Worm (Caenorhabditis elegans) whole organism, L3 larva: ENCODE data around the gene fbxa-128.
A peak's percentile ranks its signal among the peaks of the same experiment; 100 is the strongest.

ENCODE experiments used
- ZK546.5 ChIP-seq: sonication (generic microtip); optimal IDR thresholded peaks from 2 replicates; lab custom pipeline; 2017; ENCODE audit warnings: missing biosample characterization, missing genetic modification characterization
- aly-2 ChIP-seq: fragments of 150-350 bp; optimal IDR thresholded peaks from 2 replicates; lab custom pipeline; 2014; ENCODE audit warnings: missing biosample characterization, missing genetic modification characterization
- ceh-16 ChIP-seq: sonication (generic microtip); optimal IDR thresholded peaks from 2 replicates; lab custom pipeline; 2017; ENCODE audit warnings: missing biosample characterization, missing genetic modification characterization
- ceh-82 ChIP-seq: fragments of 150-350 bp; optimal IDR thresholded peaks from 2 replicates; lab custom pipeline; 2014; ENCODE audit warnings: missing biosample characterization, missing genetic modification characterization
- ceh-9 ChIP-seq: sonication (generic microtip); optimal IDR thresholded peaks from 2 replicates; lab custom pipeline; 2018; ENCODE audit warnings: missing biosample characterization, missing genetic modification characterization
- egl-27 ChIP-seq: sonication (generic microtip); optimal IDR thresholded peaks from 4 replicates; lab custom pipeline; 2017; ENCODE audit warnings: missing biosample characterization, missing genetic modification reagents, missing genetic modification characterization
- elt-1 ChIP-seq: fragments of 150-350 bp; optimal IDR thresholded peaks from 2 replicates; lab custom pipeline; 2014; ENCODE audit warnings: missing biosample characterization, missing genetic modification characterization
- elt-2 ChIP-seq: sonication (generic microtip); optimal IDR thresholded peaks from 2 replicates; lab custom pipeline; 2016; ENCODE audit warnings: missing genetic modification reagents, mild to moderate bottlenecking, missing genetic modification characterization, missing compliant biosample characterization
- hmg-11 ChIP-seq: sonication (generic microtip); optimal IDR thresholded peaks from 2 replicates; lab custom pipeline; 2016; ENCODE audit warnings: missing genetic modification characterization, missing compliant biosample characterization
- lin-15B ChIP-seq: fragments of 150-350 bp; optimal IDR thresholded peaks from 2 replicates; lab custom pipeline; 2014; ENCODE audit warnings: missing biosample characterization, missing genetic modification characterization
- lin-39 ChIP-seq: fragments of 150-350 bp; optimal IDR thresholded peaks from 2 replicates; lab custom pipeline; 2018; ENCODE audit warnings: missing biosample characterization, missing genetic modification reagents, missing genetic modification characterization
- lsy-12 ChIP-seq: sonication (generic microtip); optimal IDR thresholded peaks from 2 replicates; lab custom pipeline; 2016; ENCODE audit warnings: mild to moderate bottlenecking, missing genetic modification characterization, missing compliant biosample characterization
- mml-1 ChIP-seq: fragments of 150-350 bp; sonication (generic microtip); optimal IDR thresholded peaks from 3 replicates; lab custom pipeline; 2014; ENCODE audit warnings: missing biosample characterization, missing genetic modification characterization
- nfya-1 ChIP-seq: sonication (generic microtip); optimal IDR thresholded peaks from 2 replicates; lab custom pipeline; 2017; ENCODE audit warnings: missing genetic modification characterization, mild to moderate bottlenecking, missing compliant biosample characterization, antibody characterized with exemption, moderate library complexity; ENCODE audit not compliant: insufficient read depth
- nhr-23 ChIP-seq: fragments of 150-350 bp; optimal IDR thresholded peaks from 2 replicates; lab custom pipeline; 2014; ENCODE audit warnings: missing biosample characterization, missing genetic modification reagents, missing genetic modification characterization
- nhr-25 ChIP-seq: sonication (generic microtip); optimal IDR thresholded peaks from 2 replicates; lab custom pipeline; 2017; ENCODE audit warnings: missing biosample characterization, missing genetic modification characterization
- nhr-28 ChIP-seq: fragments of 150-350 bp; optimal IDR thresholded peaks from 2 replicates; lab custom pipeline; 2014; ENCODE audit warnings: missing biosample characterization, missing genetic modification characterization
- nhr-43 ChIP-seq: sonication (generic microtip); optimal IDR thresholded peaks from 2 replicates; lab custom pipeline; 2016; ENCODE audit warnings: mild to moderate bottlenecking, missing genetic modification characterization, missing compliant biosample characterization; ENCODE audit not compliant: poor library complexity, severe bottlenecking
- nhr-76 ChIP-seq: fragments of 150-350 bp; sonication (generic microtip); optimal IDR thresholded peaks from 5 replicates; lab custom pipeline; 2014; ENCODE audit warnings: missing biosample characterization, missing genetic modification characterization
- pqm-1 ChIP-seq: fragments of 150-350 bp; optimal IDR thresholded peaks from 2 replicates; lab custom pipeline; 2017; ENCODE audit warnings: missing biosample characterization, missing genetic modification characterization, inconsistent platforms
- unc-62 ChIP-seq: fragments of 150-350 bp; sonication (generic microtip); optimal IDR thresholded peaks from 4 replicates; lab custom pipeline; 2014; ENCODE audit warnings: missing biosample characterization, missing genetic modification reagents, missing genetic modification characterization
- zag-1 ChIP-seq: fragments of 150-350 bp; optimal IDR thresholded peaks from 2 replicates; lab custom pipeline; 2014; ENCODE audit warnings: missing biosample characterization, missing genetic modification characterization
- ztf-4 ChIP-seq: fragments of 150-350 bp; optimal IDR thresholded peaks from 2 replicates; lab custom pipeline; 2014; ENCODE audit warnings: missing biosample characterization, missing genetic modification characterization

The fbxa-128 gene

ce11 chrIII:11090112-11090648 lies 48.7 kb downstream of the fbxa-128 start (continued):
- TF ChIP-seq unc-62 (GFP tag; lab: Kevin White, UChicago), result no peak
- TF ChIP-seq nhr-28 (tag; lab: Kevin White, UChicago), result no peak
- peak; percentile 81 for TF ChIP-seq nhr-43 (tag; lab: Kevin White, UChicago)
- TF ChIP-seq egl-27 (tag; lab: Kevin White, UChicago), result no peak

DNA sequence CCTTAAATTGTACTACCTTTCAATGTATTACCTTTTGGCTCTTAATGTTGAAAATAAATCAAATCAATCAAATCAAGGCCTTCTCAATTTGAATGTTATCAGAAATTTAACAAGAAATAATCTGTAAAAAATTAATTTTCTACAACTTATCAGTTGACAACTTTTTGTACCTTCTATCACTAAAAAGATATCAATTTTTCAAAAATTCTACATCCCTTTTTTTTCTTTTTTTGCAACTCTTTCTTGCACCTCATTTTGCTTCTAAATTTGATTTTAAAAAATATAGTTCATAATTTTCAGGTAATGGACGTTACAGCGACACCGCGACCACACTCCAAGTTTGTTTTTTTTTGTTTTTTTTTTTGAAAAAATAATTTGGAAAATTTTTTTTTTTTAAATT lies 50.7 kb downstream of the fbxa-128 start, which contains the start of gene W09D6.5:
Gene W09D6.5 (plus strand): TSS at position 301 of the 400 bp plus-strand sequence.
- TF ChIP-seq ceh-9, result no peak

DNA sequence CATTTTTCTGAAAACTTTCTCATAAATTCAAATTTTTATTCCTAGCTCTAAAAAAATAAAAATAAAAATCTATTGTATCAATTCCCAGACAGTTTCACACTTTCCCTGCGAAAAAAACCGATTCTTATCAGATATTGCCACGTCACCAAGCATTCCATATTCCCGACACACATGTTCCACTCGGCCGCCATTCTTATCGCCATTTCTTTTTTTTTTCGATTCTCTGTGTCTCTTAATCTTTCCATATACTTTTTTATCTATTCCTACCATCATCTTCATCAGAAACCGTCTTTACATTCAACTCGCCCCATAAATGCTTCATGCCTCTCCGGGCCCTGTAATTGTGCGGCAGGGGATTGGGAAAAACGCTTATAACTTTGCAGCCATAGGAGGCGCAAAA lies 51.5 kb downstream of the fbxa-128 start:
- no peak for TF ChIP-seq ZK546.5 (tag; lab: Kevin White, UChicago)
- peak; percentile 17 for TF ChIP-seq hmg-11 (tag; lab: Kevin White, UChicago)
- TF ChIP-seq egl-27 (tag; lab: Kevin White, UChicago), result no peak
- no peak for TF ChIP-seq lin-39 (tag; lab: Kevin White, UChicago)
- no peak for TF ChIP-seq nhr-76 (tag; lab: Kevin White, UChicago)
- peak; percentile 37 for TF ChIP-seq nhr-23 (tag; lab: Kevin White, UChicago)
- no peak for TF ChIP-seq nhr-25 (tag; lab: Kevin White, UChicago)
- no peak for TF ChIP-seq ceh-82 (tag; lab: Kevin White, UChicago)
- TF ChIP-seq lin-15B (tag; lab: Kevin White, UChicago), result no peak
- TF ChIP-seq zag-1 (tag; lab: Kevin White, UChicago), result no peak
- TF ChIP-seq elt-1 (tag; lab: Kevin White, UChicago), result peak; percentile 61
- TF ChIP-seq mml-1, result no peak
- TF ChIP-seq pqm-1 (tag; lab: Kevin White, UChicago), result peak; percentile 17
- TF ChIP-seq unc-62 (GFP tag; lab: Kevin White, UChicago), result no peak
- no peak for TF ChIP-seq nfya-1 (tag; lab: Kevin White, UChicago)
- peak; percentile 92 for TF ChIP-seq elt-2 (tag; lab: Kevin White, UChicago)
- no peak for TF ChIP-seq lsy-12
- no peak for TF ChIP-seq ztf-4
- no peak for TF ChIP-seq aly-2 (tag; lab: Kevin White, UChicago)
- TF ChIP-seq ceh-16, result no peak
